Fruit fly (Drosophila melanogaster) whole organism, prepupa: ENCODE data around the gene gzl.

ENCODE experiments used
- CG1621 ChIP-seq: fragments of 200-800 bp; sonication (Bioruptor generic); optimal IDR thresholded peaks from 3 replicates; lab custom pipeline; 2018; ENCODE audit warnings: missing biosample characterization, mild to moderate bottlenecking, missing genetic modification characterization
- CG4318 ChIP-seq: fragments of 200-800 bp; sonication (Bioruptor generic); optimal IDR thresholded peaks from 3 replicates; lab custom pipeline; 2017; ENCODE audit warnings: missing biosample characterization, mild to moderate bottlenecking, missing genetic modification characterization
- CG6163 ChIP-seq: fragments of 200-800 bp; sonication (Bioruptor generic); IDR thresholded peaks from 3 replicates; pipeline ENCODE4 v1.3.6; 2022; ENCODE audit warnings: missing biosample characterization, missing genetic modification characterization
- CG8119 ChIP-seq: fragments of 200-800 bp; sonication (Bioruptor generic); IDR thresholded peaks from 3 replicates; pipeline ENCODE4 v1.3.6; 2022; ENCODE audit warnings: missing biosample characterization, missing genetic modification characterization
- Lpt ChIP-seq: fragments of 200-800 bp; sonication (Bioruptor generic); optimal IDR thresholded peaks from 3 replicates; lab custom pipeline; 2016; ENCODE audit warnings: missing biosample characterization, missing genetic modification characterization
- Smox ChIP-seq: fragments of 200-800 bp; sonication (Bioruptor generic); optimal IDR thresholded peaks from 3 replicates; lab custom pipeline; 2016; ENCODE audit warnings: missing biosample characterization, missing genetic modification characterization
- Sox15 ChIP-seq: fragments of 200-800 bp; sonication (Bioruptor generic); optimal IDR thresholded peaks from 3 replicates; lab custom pipeline; 2016; ENCODE audit warnings: missing biosample characterization, missing genetic modification characterization
- dsx ChIP-seq: fragments of 200-800 bp; optimal IDR thresholded peaks from 3 replicates; lab custom pipeline; 2019; ENCODE audit warnings: missing biosample characterization, mild to moderate bottlenecking, missing genetic modification characterization, moderate library complexity; ENCODE audit not compliant: poor library complexity, severe bottlenecking
- fd85E ChIP-seq: fragments of 200-800 bp; sonication (Bioruptor generic); optimal IDR thresholded peaks from 3 replicates; lab custom pipeline; 2016; ENCODE audit warnings: missing biosample characterization, missing genetic modification characterization
- fkh ChIP-seq: fragments of 200-800 bp; sonication (Bioruptor generic); optimal IDR thresholded peaks from 3 replicates; lab custom pipeline; 2017; ENCODE audit warnings: missing biosample characterization, mild to moderate bottlenecking, missing genetic modification characterization, moderate library complexity
- lz ChIP-seq: fragments of 200-800 bp; sonication (Bioruptor generic); optimal IDR thresholded peaks from 3 replicates; lab custom pipeline; 2016; ENCODE audit warnings: missing biosample characterization, missing genetic modification characterization

DNA sequence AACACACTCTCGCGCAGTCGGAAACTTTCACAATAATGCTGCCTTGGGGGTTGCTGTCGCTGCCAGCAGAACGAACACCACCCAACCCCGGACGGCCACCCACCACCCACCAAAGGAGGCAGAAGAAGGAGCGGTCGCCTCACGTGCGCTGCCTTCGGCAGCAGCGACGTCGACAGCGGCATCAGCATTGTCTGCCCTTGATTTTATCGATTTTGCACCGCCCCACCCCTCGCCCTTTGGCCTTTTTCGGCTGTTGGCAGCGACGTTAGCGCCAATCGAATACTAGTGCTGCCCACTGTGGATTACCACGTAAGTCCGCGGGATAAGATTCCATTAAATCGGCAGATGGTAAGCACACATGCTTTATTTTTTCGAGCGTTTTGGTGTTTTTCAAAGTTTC is 36.4 kb downstream of the gzl start:
- no peak for TF ChIP-seq CG6163 (GFP tag; lab: Robert Waterston, UW)
- no peak for TF ChIP-seq lz (GFP tag; lab: Kevin White, UChicago)
- no peak for TF ChIP-seq fkh (GFP tag; lab: Kevin White, UChicago)
- no peak for TF ChIP-seq Sox15 (GFP tag; lab: Kevin White, UChicago)
- TF ChIP-seq CG1621 (tag; lab: Kevin White, UChicago): no peak
- TF ChIP-seq CG8119: no peak
- no peak for TF ChIP-seq fd85E
- TF ChIP-seq CG4318: no peak
- TF ChIP-seq dsx (GFP tag; lab: Kevin White, UChicago): no peak
- TF ChIP-seq Smox (GFP tag; lab: Kevin White, UChicago): no peak
- TF ChIP-seq Lpt (GFP tag; lab: Kevin White, UChicago): no peak
